Worm (Caenorhabditis elegans) whole organism, late embryonic: Measurements from ENCODE around the gene F38H4.5.

Experiments used
- T23F11.4 ChIP-seq: fragments of 200-800 bp; sonication (Bioruptor generic); optimal IDR thresholded peaks from 2 replicates; lab custom pipeline; 2018; ENCODE audit warnings: mild to moderate bottlenecking, missing genetic modification characterization, missing compliant biosample characterization
- ama-1 ChIP-seq: fragments of 150-350 bp; optimal IDR thresholded peaks from 2 replicates; lab custom pipeline; 2014
- ceh-34 ChIP-seq: sonication (generic microtip); optimal IDR thresholded peaks from 2 replicates; lab custom pipeline; 2016; ENCODE audit warnings: mild to moderate bottlenecking, missing genetic modification characterization, missing compliant biosample characterization
- ceh-9 ChIP-seq: sonication (generic microtip); optimal IDR thresholded peaks from 2 replicates; lab custom pipeline; 2016; ENCODE audit warnings: mild to moderate bottlenecking, missing genetic modification characterization, inconsistent platforms, missing compliant biosample characterization
- ets-4 ChIP-seq: sonication (generic microtip); optimal IDR thresholded peaks from 2 replicates; lab custom pipeline; 2016; ENCODE audit warnings: missing genetic modification characterization, missing compliant biosample characterization
- fkh-10 ChIP-seq: fragments of 150-350 bp; optimal IDR thresholded peaks from 2 replicates; lab custom pipeline; 2014; ENCODE audit warnings: missing biosample characterization, missing genetic modification reagents, missing genetic modification characterization
- fkh-6 ChIP-seq: sonication (generic microtip); optimal IDR thresholded peaks from 2 replicates; lab custom pipeline; 2016; ENCODE audit warnings: missing genetic modification characterization, missing compliant biosample characterization
- pha-4 ChIP-seq: fragments of 150-350 bp; optimal IDR thresholded peaks from 2 replicates; lab custom pipeline; 2018; ENCODE audit warnings: missing biosample characterization, missing genetic modification reagents, missing genetic modification characterization
- pqm-1 ChIP-seq: sonication (generic microtip); optimal IDR thresholded peaks from 2 replicates; lab custom pipeline; 2016; ENCODE audit warnings: missing genetic modification characterization, missing compliant biosample characterization
- tbx-2 ChIP-seq: sonication (generic microtip); optimal IDR thresholded peaks from 2 replicates; lab custom pipeline; 2016; ENCODE audit warnings: missing genetic modification characterization, missing compliant biosample characterization
- unc-55 ChIP-seq: sonication (generic microtip); optimal IDR thresholded peaks from 2 replicates; lab custom pipeline; 2017; ENCODE audit warnings: missing biosample characterization, missing genetic modification reagents, missing genetic modification characterization

ce11 chrIV:11893336-11893735 lies 41.4 kb downstream of the F38H4.5 start:
- TF ChIP-seq pha-4 (tag; lab: Kevin White, UChicago) (no peak), ceh-9 (tag; lab: Kevin White, UChicago) (no peak), ceh-34 (no peak), fkh-10 (GFP tag; lab: Kevin White, UChicago) (no peak), unc-55 (GFP tag; lab: Kevin White, UChicago) (no peak), ets-4 (tag; lab: Kevin White, UChicago) (no peak), fkh-6 (tag; lab: Kevin White, UChicago) (no peak), tbx-2 (no peak), pqm-1 (tag; lab: Kevin White, UChicago) (no peak), ama-1 (lab: Kevin White, UChicago) (no peak), T23F11.4 (GFP tag; lab: Kevin White, UChicago) (no peak)
